Worm (Caenorhabditis elegans): ENCODE data around the gene best-3.

best-3 gene

DNA sequence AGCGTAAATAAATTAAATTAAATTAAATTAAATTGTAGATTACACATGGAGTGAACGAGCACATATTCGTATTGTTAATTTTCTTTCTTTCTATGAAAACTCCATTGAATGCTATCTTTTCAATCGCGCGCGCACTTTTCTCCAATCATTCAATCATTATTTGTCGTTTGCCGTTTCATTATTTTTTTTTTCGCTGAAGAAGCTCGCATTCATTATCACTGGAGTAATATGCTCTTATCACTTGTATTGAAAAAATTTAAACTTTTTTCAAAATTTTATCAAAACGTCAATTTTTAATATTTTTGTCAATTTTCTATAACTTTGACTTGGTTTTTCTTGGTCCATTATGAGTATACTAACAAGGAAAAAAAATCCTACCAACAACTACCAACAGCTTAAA, 52.7 kb downstream of the best-3 start:
- TF ChIP-seq T22C8.4 (GFP tag; IDR thresholded peaks at IDR 0.05) = no peak
- no peak for TF ChIP-seq med-1 (GFP tag; optimal IDR thresholded peaks at IDR 0.05; ENCODE audit: insufficient read depth)
- no peak for TF ChIP-seq ztf-23 (GFP tag; IDR thresholded peaks at IDR 0.05)
- TF ChIP-seq tab-1 (GFP tag; IDR thresholded peaks at IDR 0.05) = no peak
